Fruit fly (Drosophila melanogaster): ENCODE data around the gene Atg1.

Gene Atg1

DNA sequence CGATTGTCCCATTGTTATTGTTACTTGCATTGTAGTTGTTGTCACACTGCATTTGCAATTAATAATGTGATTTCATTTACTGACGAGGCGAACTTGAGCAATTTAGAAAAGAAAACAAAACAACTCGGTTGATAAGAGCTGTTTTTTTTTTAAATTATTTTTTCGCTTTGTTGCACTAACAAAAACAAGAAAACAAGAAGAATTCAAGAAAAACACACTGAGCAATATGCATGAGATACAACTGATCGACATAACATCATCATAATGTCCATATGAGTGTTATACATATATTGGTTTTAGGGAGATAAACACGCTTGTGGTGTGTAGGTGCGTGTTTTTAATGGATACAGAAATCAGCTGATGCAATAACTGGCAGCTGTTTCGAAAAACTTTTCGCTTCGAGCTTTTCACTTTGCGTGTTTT is 2.5 kb downstream of the Atg1 start (continued):
- TF ChIP-seq croc (GFP tag; conservative IDR thresholded peaks at IDR 0.05) (no peak), CG17186 (GFP tag; optimal IDR thresholded peaks at IDR 0.05) (no peak), Atf6 (GFP tag; IDR thresholded peaks at IDR 0.05) (peak; percentile 47; the same call in 1 of the 2 replicates), Xbp1 (GFP tag; optimal IDR thresholded peaks at IDR 0.05) (no peak), gfzf (GFP tag; optimal IDR thresholded peaks at IDR 0.05) (no peak), CG18599 (GFP tag; optimal IDR thresholded peaks at IDR 0.05) (peak; percentile 35), CkIIα-i1 (GFP tag; IDR thresholded peaks at IDR 0.05) (no peak), zf30C (GFP tag; optimal IDR thresholded peaks at IDR 0.05) (no peak), CHES-1-like (GFP tag; optimal IDR thresholded peaks at IDR 0.05) (peak; percentile 7), Lhr (GFP tag; optimal IDR thresholded peaks at IDR 0.05) (no peak), lab (GFP tag; optimal IDR thresholded peaks at IDR 0.05) (peak; percentile 54), sisA (GFP tag; IDR thresholded peaks at IDR 0.05) (no peak), CG1832 (GFP tag; optimal IDR thresholded peaks at IDR 0.05) (no peak), dysf (GFP tag; IDR thresholded peaks at IDR 0.05) (no peak), CG17829 (tag; optimal IDR thresholded peaks at IDR 0.05) (no peak), wek (GFP tag; optimal IDR thresholded peaks at IDR 0.05) (no peak), E2f2 (GFP tag; IDR thresholded peaks at IDR 0.05) (no peak), Sox100B (GFP tag; optimal IDR thresholded peaks at IDR 0.05) (no peak), slp2 (GFP tag; optimal IDR thresholded peaks at IDR 0.05) (no peak), Dfd (GFP tag; optimal IDR thresholded peaks at IDR 0.05) (no peak), CG5953 (GFP tag; IDR thresholded peaks at IDR 0.05) (no peak), CG33557 (GFP tag; optimal IDR thresholded peaks at IDR 0.05) (no peak), org-1 (GFP tag; optimal IDR thresholded peaks at IDR 0.05) (no peak), CG8478 (optimal IDR thresholded peaks at IDR 0.05) (no peak), Dbx (GFP tag; IDR thresholded peaks at IDR 0.05) (0 out of 3 replicates have a peak, but pooled peaks have one; percentile 30), Sin3A (optimal IDR thresholded peaks at IDR 0.05) (no peak), ash1 (GFP tag; optimal IDR thresholded peaks at IDR 0.05) (no peak), Stat92E (GFP tag; optimal IDR thresholded peaks at IDR 0.05) (no peak), Spps (tag; optimal IDR thresholded peaks at IDR 0.05) (no peak), CG15696 (tag; optimal IDR thresholded peaks at IDR 0.05) (no peak), Bteb2 (GFP tag; optimal IDR thresholded peaks at IDR 0.05) (no peak), cg (GFP tag; optimal IDR thresholded peaks at IDR 0.05) (peak; percentile 12), ac (GFP tag; optimal IDR thresholded peaks at IDR 0.05) (no peak), Lpt (GFP tag; optimal IDR thresholded peaks at IDR 0.05) (no peak), CG2120 (GFP tag; optimal IDR thresholded peaks at IDR 0.05) (no peak), CG12299 (tag; optimal IDR thresholded peaks at IDR 0.05) (peak; percentile 55), Dp (GFP tag; optimal IDR thresholded peaks at IDR 0.05) (no peak), CG18476 (GFP tag; optimal IDR thresholded peaks at IDR 0.05) (no peak), TFAM (GFP tag; optimal IDR thresholded peaks at IDR 0.05) (no peak), sim (GFP tag; IDR thresholded peaks at IDR 0.05) (no peak), CG17361 (GFP tag; IDR thresholded peaks at IDR 0.05) (no peak), sens-2 (GFP tag; IDR thresholded peaks at IDR 0.05) (no peak), emc (GFP tag; optimal IDR thresholded peaks at IDR 0.05) (no peak), CG10274 (GFP tag; optimal IDR thresholded peaks at IDR 0.05) (no peak), Side (GFP tag; optimal IDR thresholded peaks at IDR 0.05) (no peak), NC2β (GFP tag; optimal IDR thresholded peaks at IDR 0.05) (no peak), Hmr (GFP tag; optimal IDR thresholded peaks at IDR 0.05) (peak; percentile 6), Pdp1 (GFP tag; optimal IDR thresholded peaks at IDR 0.05) (peak in 1 of 2 experiments; percentile 68), CG17912 (GFP tag; optimal IDR thresholded peaks at IDR 0.05) (no peak), Hsf (GFP tag; optimal IDR thresholded peaks at IDR 0.05) (no peak), CG13775 (GFP tag; optimal IDR thresholded peaks at IDR 0.05) (no peak), CG3281 (GFP tag; optimal IDR thresholded peaks at IDR 0.05) (peak; percentile 34)

All from whole organism, embryonic.